Worm (Caenorhabditis elegans): ENCODE measurements around the gene cest-33.

DNA sequence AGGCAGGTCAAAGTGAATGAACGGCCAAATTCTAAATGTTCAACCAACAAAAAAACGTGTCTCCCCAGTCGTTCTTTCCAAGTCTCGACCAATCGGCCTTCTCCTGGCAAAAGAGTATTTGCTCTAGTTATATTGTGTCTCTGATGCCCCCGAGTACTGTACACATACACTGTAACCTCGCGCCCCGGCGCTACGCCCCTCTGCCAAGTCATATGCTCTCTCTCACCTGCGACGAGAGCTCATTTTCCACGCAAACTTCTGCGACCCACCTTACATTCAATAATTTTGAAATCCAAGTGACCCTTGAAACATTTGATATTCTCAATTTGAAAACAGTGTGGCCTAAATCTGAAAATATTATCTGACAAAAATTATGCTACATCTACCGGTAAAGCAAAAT, 8.2 kb downstream of the cest-33 start:
- TF ChIP-seq unc-39 (tag; optimal IDR thresholded peaks at IDR 0.05) (no peak), ztf-4 (tag; optimal IDR thresholded peaks at IDR 0.05) (no peak), nhr-77 (tag; optimal IDR thresholded peaks at IDR 0.05) (no peak), nhr-23 (tag; optimal IDR thresholded peaks at IDR 0.05) (no peak), elt-1 (tag; optimal IDR thresholded peaks at IDR 0.05) (no peak), unc-62 (GFP tag; optimal IDR thresholded peaks at IDR 0.05) (no peak), fos-1 (tag; optimal IDR thresholded peaks at IDR 0.05) (no peak), aly-2 (tag; optimal IDR thresholded peaks at IDR 0.05) (no peak), ceh-9 (tag; optimal IDR thresholded peaks at IDR 0.05) (no peak), ceh-16 (tag; optimal IDR thresholded peaks at IDR 0.05) (no peak), zag-1 (tag; optimal IDR thresholded peaks at IDR 0.05) (no peak), ama-1 (optimal IDR thresholded peaks at IDR 0.05) (no peak), nhr-11 (tag; optimal IDR thresholded peaks at IDR 0.05) (no peak), skn-1 (tag; optimal IDR thresholded peaks at IDR 0.05) (no peak)
